Worm (Caenorhabditis elegans) whole organism, L4 larva: ENCODE data around the gene ard-1.

Experiments used
- aly-2 ChIP-seq: sonication (generic microtip); optimal IDR thresholded peaks from 2 replicates; lab custom pipeline; 2018; ENCODE audit warnings: missing biosample characterization, missing genetic modification characterization
- daf-16 ChIP-seq, 3 experiments: sonication (generic microtip); optimal IDR thresholded peaks; 2 replicates each; lab custom pipeline; 2016 to 2017; ENCODE audit warnings: missing genetic modification characterization in 3 of 3, missing genetic modification reagents in 3 of 3, mild to moderate bottlenecking in 2 of 3, missing compliant biosample characterization in 2 of 3, missing biosample characterization in 1 of 3, moderate library complexity in 1 of 3
- hlh-11 ChIP-seq: fragments of 200-800 bp; sonication (Bioruptor generic); optimal IDR thresholded peaks from 2 replicates; lab custom pipeline; 2018; ENCODE audit warnings: mild to moderate bottlenecking, missing genetic modification characterization, missing compliant biosample characterization
- hlh-30 ChIP-seq: sonication (generic microtip); optimal IDR thresholded peaks from 2 replicates; lab custom pipeline; 2017; ENCODE audit warnings: antibody characterized with exemption, mild to moderate bottlenecking, missing genetic modification characterization, missing compliant biosample characterization; ENCODE audit not compliant: insufficient read depth
- hmg-1.1 ChIP-seq: fragments of 200-800 bp; sonication (Bioruptor generic); IDR thresholded peaks from 2 replicates; pipeline ENCODE4 v1.3.6; 2022; ENCODE audit warnings: missing genetic modification reagents, missing genetic modification characterization, missing compliant biosample characterization
- lin-15B ChIP-seq: fragments of 150-350 bp; sonication (generic microtip); optimal IDR thresholded peaks from 3 replicates; lab custom pipeline; 2014; ENCODE audit warnings: missing biosample characterization, missing genetic modification characterization
- lin-39 ChIP-seq: fragments of 150-350 bp; optimal IDR thresholded peaks from 2 replicates; lab custom pipeline; 2014; ENCODE audit warnings: missing biosample characterization, missing genetic modification reagents, missing genetic modification characterization
- nhr-237 ChIP-seq: sonication (generic microtip); optimal IDR thresholded peaks from 2 replicates; lab custom pipeline; 2017; ENCODE audit warnings: missing biosample characterization, missing genetic modification characterization
- pqm-1 ChIP-seq: sonication (generic microtip); optimal IDR thresholded peaks from 2 replicates; lab custom pipeline; 2017; ENCODE audit warnings: missing biosample characterization, missing genetic modification characterization
- spr-3 ChIP-seq: fragments of 200-800 bp; sonication (Bioruptor generic); optimal IDR thresholded peaks from 2 replicates; lab custom pipeline; 2018; ENCODE audit warnings: mild to moderate bottlenecking, missing genetic modification characterization, missing compliant biosample characterization
- unc-39 ChIP-seq: sonication (generic microtip); optimal IDR thresholded peaks from 2 replicates; lab custom pipeline; 2017; ENCODE audit warnings: missing biosample characterization, missing genetic modification characterization
- vab-7 ChIP-seq: fragments of 200-800 bp; sonication (Bioruptor generic); IDR thresholded peaks from 2 replicates; pipeline ENCODE4 v1.3.6; 2022; ENCODE audit warnings: missing genetic modification reagents, missing genetic modification characterization, missing compliant biosample characterization
- zag-1 ChIP-seq: fragments of 150-350 bp; optimal IDR thresholded peaks from 2 replicates; lab custom pipeline; 2014; ENCODE audit warnings: missing biosample characterization, missing genetic modification characterization

DNA sequence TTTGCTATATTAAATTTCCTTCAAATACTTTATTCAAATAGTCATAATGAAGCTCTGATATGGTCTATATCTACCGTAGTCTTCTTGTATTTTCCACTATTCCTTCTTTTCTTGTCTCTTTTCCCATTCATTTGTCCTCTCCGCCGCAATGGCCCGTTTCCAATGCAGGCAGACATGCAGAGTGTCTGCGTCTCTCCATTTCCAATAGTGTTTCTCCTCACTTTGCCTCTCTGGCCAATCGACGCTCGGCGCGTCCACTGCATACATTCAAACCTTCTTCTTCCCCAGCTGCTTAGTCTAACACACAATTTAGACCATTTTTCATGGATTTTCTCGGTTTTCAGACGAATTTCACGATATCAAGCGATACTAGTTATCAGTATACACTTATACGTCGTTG, 5.9 kb upstream of the ard-1 start:
- TF ChIP-seq aly-2 (tag; lab: Kevin White, UChicago) (no peak), daf-16 (GFP tag; optimal IDR thresholded peaks at IDR 0.05; lab: Kevin White, UChicago) (no peak), daf-16 (tag; optimal IDR thresholded peaks at IDR 0.05; lab: Kevin White, UChicago) (peak; percentile 16), spr-3 (GFP tag; lab: Kevin White, UChicago) (no peak), nhr-237 (tag; lab: Kevin White, UChicago) (no peak), hlh-11 (tag; lab: Kevin White, UChicago) (peak; percentile 39), hlh-30 (no peak), lin-15B (tag; lab: Kevin White, UChicago) (no peak), lin-39 (tag; lab: Kevin White, UChicago) (no peak), zag-1 (tag; lab: Kevin White, UChicago) (no peak), unc-39 (tag; lab: Kevin White, UChicago) (no peak), vab-7 (no peak), pqm-1 (tag; lab: Kevin White, UChicago) (no peak), hmg-1.1 (GFP tag; lab: Robert Waterston, UW) (peak; percentile 67)
